Worm (Caenorhabditis elegans): Measurements from ENCODE around the gene R102.6.

- TF ChIP-seq unc-98 (GFP tag; IDR thresholded peaks at IDR 0.05) (no peak), ceh-82 (tag; optimal IDR thresholded peaks at IDR 0.05) (no peak), ces-1 (GFP tag; optimal IDR thresholded peaks at IDR 0.05) (no peak), lin-39 (tag; optimal IDR thresholded peaks at IDR 0.05) (no peak), ama-1 (optimal IDR thresholded peaks at IDR 0.05) (no peak), fos-1 (tag; optimal IDR thresholded peaks at IDR 0.05) (no peak), sptf-1 (tag; optimal IDR thresholded peaks at IDR 0.05) (no peak), lsy-2 (tag; optimal IDR thresholded peaks at IDR 0.05) (no peak), skn-1 (tag; optimal IDR thresholded peaks at IDR 0.05) (no peak), jun-1 (tag; optimal IDR thresholded peaks at IDR 0.05) (no peak), blmp-1 (tag; optimal IDR thresholded peaks at IDR 0.05) (no peak), snpc-4 (tag; optimal IDR thresholded peaks at IDR 0.05) (no peak)
These were observed 20.2 kb downstream of the R102.6 start, which contains the start of the genes K08C7.6 and R102.1 for ce11 chrIV:10685758-10686157.

All from whole organism, L1 larva.